Worm (Caenorhabditis elegans) whole organism, midembryonic: ENCODE results near the gene F10B5.2.

Source experiments
- T22C8.4 ChIP-seq: fragments of 200-800 bp; sonication (Bioruptor generic); IDR thresholded peaks from 2 replicates; pipeline ENCODE4 v1.3.6; 2022; ENCODE audit warnings: missing genetic modification characterization, missing compliant biosample characterization
- cog-1 ChIP-seq: sonication (generic microtip); optimal IDR thresholded peaks from 2 replicates; lab custom pipeline; 2016; ENCODE audit warnings: missing genetic modification characterization, missing compliant biosample characterization
- flt-1 ChIP-seq: fragments of 200-800 bp; sonication (Bioruptor generic); IDR thresholded peaks from 2 replicates; pipeline ENCODE4 v1.3.6; 2022; ENCODE audit warnings: missing genetic modification characterization, missing compliant biosample characterization
- klf-2 ChIP-seq: fragments of 200-800 bp; sonication (Bioruptor generic); conservative IDR thresholded peaks from 2 replicates; pipeline ENCODE4 v1.3.6; 2022; ENCODE audit warnings: missing genetic modification reagents, missing genetic modification characterization, missing compliant biosample characterization
- med-1 ChIP-seq: sonication (generic microtip); optimal IDR thresholded peaks from 2 replicates; lab custom pipeline; 2017; ENCODE audit warnings: missing genetic modification characterization, mild to moderate bottlenecking, missing compliant biosample characterization, antibody characterized with exemption, missing genetic modification reagents; ENCODE audit not compliant: insufficient read depth
- ref-1 ChIP-seq: fragments of 200-800 bp; sonication (Bioruptor generic); conservative IDR thresholded peaks from 2 replicates; pipeline ENCODE4 v1.3.6; 2022; ENCODE audit warnings: missing genetic modification reagents, missing genetic modification characterization, missing compliant biosample characterization
- tab-1 ChIP-seq: fragments of 200-800 bp; sonication (Bioruptor generic); IDR thresholded peaks from 2 replicates; pipeline ENCODE4 v1.3.6; 2022; ENCODE audit warnings: missing genetic modification characterization, missing compliant biosample characterization
- ztf-23 ChIP-seq: fragments of 200-800 bp; sonication (Bioruptor generic); IDR thresholded peaks from 2 replicates; pipeline ENCODE4 v1.3.6; 2022; ENCODE audit warnings: missing genetic modification reagents, missing genetic modification characterization, missing compliant biosample characterization
- ztf-29 ChIP-seq: fragments of 200-800 bp; sonication (Bioruptor generic); IDR thresholded peaks from 2 replicates; pipeline ENCODE4 v1.3.6; 2022; ENCODE audit warnings: missing genetic modification reagents, missing genetic modification characterization, missing compliant biosample characterization

The F10B5.2 gene

ce11 chrII:8160916-8161315, 16.4 kb downstream of the F10B5.2 start:
- TF ChIP-seq ztf-23 (GFP tag; lab: Robert Waterston, UW) (no peak), tab-1 (GFP tag; lab: Robert Waterston, UW) (no peak), ref-1 (GFP tag; lab: Robert Waterston, UW) (no peak), cog-1 (no peak), T22C8.4 (GFP tag; lab: Robert Waterston, UW) (no peak)

ce11 chrII:8162120-8162648, 17.6 kb downstream of the F10B5.2 start, which contains the start of the genes emb-27 and rrf-3:
Gene emb-27 (minus strand): TSS chrII:8162170.
Gene rrf-3 (plus strand): TSS chrII:8162465.
- TF ChIP-seq med-1 (no peak), ztf-23 (GFP tag; lab: Robert Waterston, UW) (no peak), flt-1 (no peak), T22C8.4 (GFP tag; lab: Robert Waterston, UW) (no peak), klf-2 (GFP tag; lab: Robert Waterston, UW) (no peak), cog-1 (no peak), tab-1 (GFP tag; lab: Robert Waterston, UW) (no peak)

- TF ChIP-seq med-1 = no peak
Measured at ce11 chrII:8169283-8169682, 24.7 kb downstream of the F10B5.2 start, which contains the start of gene T05C12.15. Gene T05C12.15 (plus strand): TSS chrII:8169583.

ce11 chrII:8170374-8170773, 25.8 kb downstream of the F10B5.2 start, which contains the start of gene T05C12.11:
Gene T05C12.11 (minus strand): TSS chrII:8170474.
- TF ChIP-seq med-1 = no peak
- no peak for TF ChIP-seq ref-1 (GFP tag; lab: Robert Waterston, UW)
- TF ChIP-seq klf-2 (GFP tag; lab: Robert Waterston, UW) = no peak
- no peak for TF ChIP-seq T22C8.4 (GFP tag; lab: Robert Waterston, UW)
- no peak for TF ChIP-seq ztf-23 (GFP tag; lab: Robert Waterston, UW)

ce11 chrII:8173449-8173848, 28.9 kb downstream of the F10B5.2 start, which contains the start of the genes decr-1.3 and T05C12.1:
Gene decr-1.3 (minus strand): TSS chrII:8173549.
Gene T05C12.1 (plus strand): TSS chrII:8173680.
- TF ChIP-seq T22C8.4 (GFP tag; lab: Robert Waterston, UW) (no peak), tab-1 (GFP tag; lab: Robert Waterston, UW) (no peak), med-1 (no peak), ztf-23 (GFP tag; lab: Robert Waterston, UW) (no peak), ref-1 (GFP tag; lab: Robert Waterston, UW) (no peak), cog-1 (no peak), klf-2 (GFP tag; lab: Robert Waterston, UW) (no peak), ztf-29 (GFP tag; lab: Robert Waterston, UW) (no peak)

- TF ChIP-seq tab-1 (GFP tag; lab: Robert Waterston, UW) = no peak
- TF ChIP-seq cog-1 = no peak
- no peak for TF ChIP-seq klf-2 (GFP tag; lab: Robert Waterston, UW)
- TF ChIP-seq ztf-23 (GFP tag; lab: Robert Waterston, UW) = no peak
- no peak for TF ChIP-seq T22C8.4 (GFP tag; lab: Robert Waterston, UW)
- TF ChIP-seq ref-1 (GFP tag; lab: Robert Waterston, UW) = no peak
- TF ChIP-seq med-1 = no peak
- no peak for TF ChIP-seq flt-1
- no peak for TF ChIP-seq ztf-29 (GFP tag; lab: Robert Waterston, UW)
Measured at ce11 chrII:8174148-8174547, 29.6 kb downstream of the F10B5.2 start.

- no peak for TF ChIP-seq ztf-23 (GFP tag; lab: Robert Waterston, UW)
- no peak for TF ChIP-seq cog-1
- TF ChIP-seq T22C8.4 (GFP tag; lab: Robert Waterston, UW) = no peak
- no peak for TF ChIP-seq ztf-29 (GFP tag; lab: Robert Waterston, UW)
- no peak for TF ChIP-seq klf-2 (GFP tag; lab: Robert Waterston, UW)
- no peak for TF ChIP-seq med-1
- no peak for TF ChIP-seq ref-1 (GFP tag; lab: Robert Waterston, UW)
- TF ChIP-seq flt-1 = no peak
- TF ChIP-seq tab-1 (GFP tag; lab: Robert Waterston, UW) = no peak
Measured at ce11 chrII:8177095-8177494, 32.5 kb downstream of the F10B5.2 start, which contains the start of gene acr-14. Gene acr-14 (minus strand): TSS chrII:8177195.

- TF ChIP-seq ref-1 (GFP tag; lab: Robert Waterston, UW) (no peak), klf-2 (GFP tag; lab: Robert Waterston, UW) (no peak), ztf-23 (GFP tag; lab: Robert Waterston, UW) (no peak), T22C8.4 (GFP tag; lab: Robert Waterston, UW) (no peak), cog-1 (no peak), flt-1 (no peak), med-1 (no peak), ztf-29 (GFP tag; lab: Robert Waterston, UW) (no peak), tab-1 (GFP tag; lab: Robert Waterston, UW) (no peak)
Measured at ce11 chrII:8178614-8179013, 34.1 kb downstream of the F10B5.2 start.

ce11 chrII:8180281-8180680, 35.7 kb downstream of the F10B5.2 start, which contains the start of gene T05C12.4:
Gene T05C12.4 (minus strand): TSS chrII:8180381.
- TF ChIP-seq flt-1 = no peak
- no peak for TF ChIP-seq med-1
- no peak for TF ChIP-seq tab-1 (GFP tag; lab: Robert Waterston, UW)
- TF ChIP-seq ref-1 (GFP tag; lab: Robert Waterston, UW) = no peak
- TF ChIP-seq ztf-23 (GFP tag; lab: Robert Waterston, UW) = no peak
- TF ChIP-seq klf-2 (GFP tag; lab: Robert Waterston, UW) = no peak
- no peak for TF ChIP-seq cog-1
- no peak for TF ChIP-seq T22C8.4 (GFP tag; lab: Robert Waterston, UW)
- TF ChIP-seq ztf-29 (GFP tag; lab: Robert Waterston, UW) = no peak

- TF ChIP-seq ztf-29 (GFP tag; lab: Robert Waterston, UW) (no peak), tab-1 (GFP tag; lab: Robert Waterston, UW) (no peak), T22C8.4 (GFP tag; lab: Robert Waterston, UW) (no peak), med-1 (no peak), klf-2 (GFP tag; lab: Robert Waterston, UW) (no peak), ref-1 (GFP tag; lab: Robert Waterston, UW) (no peak), ztf-23 (GFP tag; lab: Robert Waterston, UW) (no peak), cog-1 (no peak), flt-1 (no peak)
Measured at ce11 chrII:8181437-8181836, 36.9 kb downstream of the F10B5.2 start, which contains the start of gene dylt-3. Gene dylt-3 (plus strand): TSS chrII:8181737.
